Fruit fly (Drosophila melanogaster) whole organism, wandering third instar larva: Measurements from ENCODE around the gene Iyd.

ENCODE experiments used
- Abd-B ChIP-seq: fragments of >200 bp; optimal IDR thresholded peaks from 2 replicates; lab custom pipeline; 2017; ENCODE audit warnings: missing biosample characterization, missing genetic modification characterization
- CG32264 ChIP-seq: fragments of 200-800 bp; sonication (Bioruptor generic); optimal IDR thresholded peaks from 2 replicates; lab custom pipeline; 2016; ENCODE audit warnings: missing biosample characterization, missing genetic modification characterization
- CG9705 ChIP-seq: fragments of 200-800 bp; sonication (Bioruptor generic); optimal IDR thresholded peaks from 2 replicates; lab custom pipeline; 2018; ENCODE audit warnings: missing biosample characterization, mild to moderate bottlenecking, missing genetic modification characterization
- CrebA ChIP-seq: fragments of 200-800 bp; sonication (Bioruptor generic); optimal IDR thresholded peaks from 2 replicates; lab custom pipeline; 2016; ENCODE audit warnings: missing biosample characterization, mild to moderate bottlenecking, missing genetic modification characterization, borderline replicate concordance
- Dfd ChIP-seq: fragments of >200 bp; optimal IDR thresholded peaks from 2 replicates; lab custom pipeline; 2017; ENCODE audit warnings: missing biosample characterization, missing genetic modification characterization
- Dif ChIP-seq: fragments of 200-275, 200-300 bp; sonication (Bioruptor generic); optimal IDR thresholded peaks from 2 replicates; lab custom pipeline; 2018; ENCODE audit warnings: missing biosample characterization, missing genetic modification characterization; ENCODE audit not compliant: partially characterized antibody
- GATAd ChIP-seq: sonication (Bioruptor generic); optimal IDR thresholded peaks from 2 replicates; lab custom pipeline; 2016; ENCODE audit warnings: missing biosample characterization, missing genetic modification characterization
- HLH106 ChIP-seq: fragments of 200-800 bp; optimal IDR thresholded peaks from 3 replicates; lab custom pipeline; 2019; ENCODE audit warnings: missing biosample characterization, mild to moderate bottlenecking, missing genetic modification characterization, moderate library complexity
- Hnf4 ChIP-seq: fragments of 200-800 bp; sonication (Bioruptor generic); optimal IDR thresholded peaks from 2 replicates; lab custom pipeline; 2016; ENCODE audit warnings: missing biosample characterization, mild to moderate bottlenecking, missing genetic modification characterization
- Hr78 ChIP-seq: fragments of >200 bp; optimal IDR thresholded peaks from 2 replicates; lab custom pipeline; 2017; ENCODE audit warnings: missing biosample characterization, missing genetic modification characterization
- Hr83 ChIP-seq: fragments of 200-300 bp; sonication (Bioruptor generic); optimal IDR thresholded peaks from 2 replicates; lab custom pipeline; 2016; ENCODE audit warnings: missing biosample characterization, mild to moderate bottlenecking, missing genetic modification characterization, moderate library complexity; ENCODE audit not compliant: poor library complexity, severe bottlenecking
- Jra ChIP-seq: sonication (Bioruptor generic); optimal IDR thresholded peaks from 2 replicates; lab custom pipeline; 2016; ENCODE audit warnings: missing biosample characterization, missing genetic modification characterization
- Mio ChIP-seq: sonication (Bioruptor generic); optimal IDR thresholded peaks from 2 replicates; lab custom pipeline; 2016; ENCODE audit warnings: missing biosample characterization, missing genetic modification characterization
- Myc ChIP-seq: fragments of >200 bp; optimal IDR thresholded peaks from 2 replicates; lab custom pipeline; 2017
- N ChIP-seq: fragments of >200 bp; optimal IDR thresholded peaks from 2 replicates; lab custom pipeline; 2018; ENCODE audit warnings: missing biosample characterization, missing external identifiers, missing genetic modification characterization
- OdsH ChIP-seq: fragments of 200-800 bp; sonication (Bioruptor generic); optimal IDR thresholded peaks from 2 replicates; lab custom pipeline; 2016; ENCODE audit warnings: missing biosample characterization, mild to moderate bottlenecking, missing genetic modification characterization
- Rel ChIP-seq, 2 experiments: fragments of 200-800 bp; sonication (Bioruptor generic) in 1 of 2; optimal IDR thresholded peaks; 2 replicates in 1 of 2; 3 replicates in 1 of 2; lab custom pipeline; 2016 to 2019; ENCODE audit warnings: mild to moderate bottlenecking in 2 of 2, missing biosample characterization in 2 of 2, missing genetic modification characterization in 2 of 2, moderate library complexity in 1 of 2
- Sp1 ChIP-seq: fragments of 200-800 bp; sonication (Bioruptor generic); optimal IDR thresholded peaks from 3 replicates; lab custom pipeline; 2019; ENCODE audit warnings: missing biosample characterization, mild to moderate bottlenecking, missing genetic modification characterization, moderate library complexity
- br ChIP-seq: fragments of 200-800 bp; sonication (Bioruptor generic); optimal IDR thresholded peaks from 2 replicates; lab custom pipeline; 2016; ENCODE audit warnings: missing biosample characterization, missing genetic modification characterization
- brk ChIP-seq: fragments of 200-800 bp; sonication (Bioruptor generic); optimal IDR thresholded peaks from 2 replicates; lab custom pipeline; 2016; ENCODE audit warnings: missing biosample characterization, mild to moderate bottlenecking, missing genetic modification characterization
- dmrt93B ChIP-seq: fragments of 200-800 bp; sonication (Bioruptor generic); optimal IDR thresholded peaks from 2 replicates; lab custom pipeline; 2018; ENCODE audit warnings: missing biosample characterization, mild to moderate bottlenecking, missing genetic modification characterization
- dsf ChIP-seq: sonication (Bioruptor generic); optimal IDR thresholded peaks from 2 replicates; lab custom pipeline; 2016; ENCODE audit warnings: missing biosample characterization, missing genetic modification characterization, borderline replicate concordance
- ey ChIP-seq: fragments of 200-800 bp; sonication (Bioruptor generic); optimal IDR thresholded peaks from 2 replicates; lab custom pipeline; 2016; ENCODE audit warnings: missing biosample characterization, missing genetic modification characterization
- foxo ChIP-seq, 2 experiments: fragments of 200-800 bp; sonication (Bioruptor generic); optimal IDR thresholded peaks; 2 replicates in 1 of 2; 3 replicates in 1 of 2; lab custom pipeline; 2016 to 2017; ENCODE audit warnings: missing biosample characterization in 2 of 2, missing genetic modification characterization in 2 of 2
- fru ChIP-seq: fragments of 200-800 bp; sonication (Bioruptor generic); optimal IDR thresholded peaks from 3 replicates; lab custom pipeline; 2016; ENCODE audit warnings: missing biosample characterization, mild to moderate bottlenecking, missing genetic modification characterization
- h ChIP-seq: fragments of 200-800 bp; sonication (Bioruptor generic); optimal IDR thresholded peaks from 3 replicates; lab custom pipeline; 2016; ENCODE audit warnings: missing biosample characterization, mild to moderate bottlenecking, missing genetic modification characterization
- jim ChIP-seq: fragments of 175-275, 200-325 bp; sonication (Bioruptor generic); optimal IDR thresholded peaks from 2 replicates; lab custom pipeline; 2016; ENCODE audit warnings: missing biosample characterization, mild to moderate bottlenecking, missing genetic modification characterization
- lola ChIP-seq: fragments of >200 bp; optimal IDR thresholded peaks from 2 replicates; lab custom pipeline; 2017; ENCODE audit warnings: missing biosample characterization, missing genetic modification characterization
- pan ChIP-seq: fragments of >200 bp; optimal IDR thresholded peaks from 2 replicates; lab custom pipeline; 2017
- psq ChIP-seq: fragments of 200-800 bp; sonication (Bioruptor generic); optimal IDR thresholded peaks from 3 replicates; lab custom pipeline; 2017; ENCODE audit warnings: missing biosample characterization, mild to moderate bottlenecking, missing genetic modification characterization, moderate library complexity
- rgr ChIP-seq: fragments of 200-800 bp; sonication (Bioruptor generic); optimal IDR thresholded peaks from 3 replicates; lab custom pipeline; 2016; ENCODE audit warnings: missing biosample characterization, mild to moderate bottlenecking, missing genetic modification characterization
- sage ChIP-seq: fragments of 200-800 bp; sonication (Bioruptor generic); optimal IDR thresholded peaks from 2 replicates; lab custom pipeline; 2016; ENCODE audit warnings: missing biosample characterization, mild to moderate bottlenecking, missing genetic modification characterization
- sv ChIP-seq: fragments of 200-800 bp; sonication (Bioruptor generic); optimal IDR thresholded peaks from 3 replicates; lab custom pipeline; 2016; ENCODE audit warnings: missing biosample characterization, missing genetic modification characterization
- tai ChIP-seq: sonication (Bioruptor generic); optimal IDR thresholded peaks from 2 replicates; lab custom pipeline; 2016; ENCODE audit warnings: missing biosample characterization, missing genetic modification characterization
- usp ChIP-seq: fragments of >200 bp; optimal IDR thresholded peaks from 2 replicates; lab custom pipeline; 2017; ENCODE audit warnings: missing biosample characterization, missing genetic modification characterization
- woc ChIP-seq: sonication (Bioruptor generic); optimal IDR thresholded peaks from 2 replicates; lab custom pipeline; 2016; ENCODE audit warnings: missing biosample characterization, mild to moderate bottlenecking, missing genetic modification characterization

Gene Iyd

dm6 chr3L:11069764-11070163, 26.3 kb downstream of the Iyd start, which contains the start of gene CG6310:
Gene CG6310 (minus strand): TSS chr3L:11069864.
- no peak for TF ChIP-seq OdsH
- TF ChIP-seq Hnf4 (GFP tag; lab: Kevin White, UChicago), result no peak
- TF ChIP-seq Dfd, result no peak
- TF ChIP-seq dmrt93B, result no peak
- no peak for TF ChIP-seq lola (GFP tag; lab: Kevin White, UChicago)

DNA sequence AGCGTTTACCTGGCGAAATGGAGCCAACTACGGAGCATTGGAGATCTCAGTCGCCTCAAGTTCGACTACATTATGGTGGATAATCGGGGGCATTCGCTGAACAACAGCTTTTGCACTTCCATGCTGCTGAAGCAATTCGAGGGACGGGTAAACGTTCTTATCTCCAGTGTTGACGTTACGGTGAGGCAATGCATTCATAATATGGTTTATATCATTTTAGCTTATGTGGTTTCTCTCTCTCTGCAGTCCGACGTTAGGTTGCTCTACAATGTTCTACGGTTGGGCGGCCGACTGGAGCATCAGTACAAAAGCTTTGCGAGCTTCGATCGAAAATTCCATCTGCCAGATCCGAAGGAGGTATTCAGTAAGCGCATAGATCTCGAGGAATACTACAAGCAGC, 30.2 kb downstream of the Iyd start:
- no peak for TF ChIP-seq Rel (GFP tag; optimal IDR thresholded peaks at IDR 0.05; lab: Kevin White, UChicago)
- TF ChIP-seq Rel (tag; optimal IDR thresholded peaks at IDR 0.05; lab: Kevin White, UChicago), result peak; percentile 34
- no peak for TF ChIP-seq GATAd
- no peak for TF ChIP-seq brk (GFP tag; lab: Kevin White, UChicago)

- TF ChIP-seq Myc (lab: Kevin White, UChicago) (peak; percentile 98), psq (peak; percentile 80), Hnf4 (GFP tag; lab: Kevin White, UChicago) (peak; percentile 93), jim (no peak), CrebA (GFP tag; lab: Kevin White, UChicago) (no peak), Hr78 (no peak), HLH106 (peak; percentile 89), GATAd (peak; percentile 74), CG32264 (GFP tag; lab: Kevin White, UChicago) (peak; percentile 41), Jra (peak; percentile 88), pan (no peak), Sp1 (GFP tag; lab: Kevin White, UChicago) (peak; percentile 78), Hr83 (GFP tag; lab: Kevin White, UChicago) (peak; percentile 65), Mio (no peak), Rel (GFP tag; optimal IDR thresholded peaks at IDR 0.05; lab: Kevin White, UChicago) (no peak), Rel (tag; optimal IDR thresholded peaks at IDR 0.05; lab: Kevin White, UChicago) (peak; percentile 46), rgr (GFP tag; lab: Kevin White, UChicago) (peak; percentile 92), usp (GFP tag; lab: Kevin White, UChicago) (no peak), dsf (GFP tag; lab: Kevin White, UChicago) (peak; percentile 87), OdsH (peak; percentile 87), brk (GFP tag; lab: Kevin White, UChicago) (no peak), CG9705 (GFP tag; lab: Kevin White, UChicago) (peak; percentile 85), woc (peak; percentile 94), sv (GFP tag; lab: Kevin White, UChicago) (peak; percentile 90), br (GFP tag; lab: Kevin White, UChicago) (peak; percentile 85), ey (GFP tag; lab: Kevin White, UChicago) (peak; percentile 90), fru (GFP tag; lab: Kevin White, UChicago) (peak; percentile 85), foxo (GFP tag; optimal IDR thresholded peaks at IDR 0.05; lab: Kevin White, UChicago) (peak; percentile 43 to 90), h (GFP tag; lab: Kevin White, UChicago) (peak; percentile 92)
Measured at dm6 chr3L:11064689-11065088, 31.4 kb downstream of the Iyd start, which contains the start of the genes CG32075, CG45101 and SuUR. Gene CG32075 (minus strand): TSS chr3L:11064941. Gene CG45101 (plus strand): TSS chr3L:11064991. Gene SuUR (plus strand): TSS chr3L:11064991.

- TF ChIP-seq Rel (GFP tag; optimal IDR thresholded peaks at IDR 0.05; lab: Kevin White, UChicago) (no peak), Rel (tag; optimal IDR thresholded peaks at IDR 0.05; lab: Kevin White, UChicago) (no peak), GATAd (no peak), tai (no peak)
Measured at dm6 chr3L:11062441-11062840, 33.6 kb downstream of the Iyd start, which contains the start of gene CG32069. Gene CG32069 (minus strand): TSS chr3L:11062614.

dm6 chr3L:11061200-11061599, 34.8 kb downstream of the Iyd start, which contains the start of the genes CG6321 and Blos2:
Gene CG6321 (minus strand): TSS chr3L:11061224.
Gene Blos2 (plus strand): TSS chr3L:11061571.
- no peak for TF ChIP-seq dmrt93B
- no peak for TF ChIP-seq Dif (GFP tag; lab: Kevin White, UChicago)
- peak; percentile 77 for TF ChIP-seq Sp1 (GFP tag; lab: Kevin White, UChicago)
- peak; percentile 59 for TF ChIP-seq Hnf4 (GFP tag; lab: Kevin White, UChicago)
- no peak for TF ChIP-seq jim
- peak; percentile 78 for TF ChIP-seq rgr (GFP tag; lab: Kevin White, UChicago)
- peak; percentile 18 for TF ChIP-seq CG32264 (GFP tag; lab: Kevin White, UChicago)
- TF ChIP-seq N (GFP tag; lab: Kevin White, UChicago), result no peak
- peak; percentile 74 for TF ChIP-seq HLH106
- TF ChIP-seq psq, result peak; percentile 50
- TF ChIP-seq sv (GFP tag; lab: Kevin White, UChicago), result peak; percentile 23
- no peak for TF ChIP-seq Abd-B (GFP tag; lab: Kevin White, UChicago)
- TF ChIP-seq Jra, result peak; percentile 37
- peak; percentile 80 for TF ChIP-seq woc
- TF ChIP-seq sage (GFP tag; lab: Kevin White, UChicago), result peak; percentile 31
- TF ChIP-seq OdsH, result peak; percentile 72
- TF ChIP-seq foxo (GFP tag; optimal IDR thresholded peaks at IDR 0.05; lab: Kevin White, UChicago), result peak in 1 of 2 experiments; percentile 82
- TF ChIP-seq Dfd, result no peak
- TF ChIP-seq CG9705 (GFP tag; lab: Kevin White, UChicago), result peak; percentile 29
- no peak for TF ChIP-seq lola (GFP tag; lab: Kevin White, UChicago)
- peak; percentile 84 for TF ChIP-seq h (GFP tag; lab: Kevin White, UChicago)
- peak; percentile 77 for TF ChIP-seq fru (GFP tag; lab: Kevin White, UChicago)
- TF ChIP-seq br (GFP tag; lab: Kevin White, UChicago), result peak; percentile 63
- TF ChIP-seq Rel (GFP tag; optimal IDR thresholded peaks at IDR 0.05; lab: Kevin White, UChicago), result no peak
- TF ChIP-seq Rel (tag; optimal IDR thresholded peaks at IDR 0.05; lab: Kevin White, UChicago), result peak; percentile 23
- peak; percentile 66 for TF ChIP-seq ey (GFP tag; lab: Kevin White, UChicago)
